Worm (Caenorhabditis elegans) whole organism, L4 larva: ENCODE measurements around the gene ccdc-47.

ENCODE experiments used
- F26F4.8 ChIP-seq: fragments of 200-800 bp; sonication (Bioruptor generic); conservative IDR thresholded peaks from 2 replicates; pipeline ENCODE4 v1.3.6; 2022; ENCODE audit warnings: missing genetic modification characterization, missing compliant biosample characterization
- F37D6.2 ChIP-seq: sonication (generic microtip); optimal IDR thresholded peaks from 2 replicates; lab custom pipeline; 2016; ENCODE audit warnings: mild to moderate bottlenecking, missing genetic modification characterization, missing compliant biosample characterization
- Y48G9A.11 ChIP-seq: fragments of 200-800 bp; sonication (Bioruptor generic); IDR thresholded peaks from 2 replicates; pipeline ENCODE4 v1.3.6; 2022; ENCODE audit warnings: missing genetic modification reagents, missing genetic modification characterization, missing compliant biosample characterization
- Y5F2A.4 ChIP-seq: fragments of 200-800 bp; sonication (Bioruptor generic); optimal IDR thresholded peaks from 2 replicates; lab custom pipeline; 2018; ENCODE audit warnings: mild to moderate bottlenecking, missing genetic modification characterization, missing compliant biosample characterization
- ZK337.2 ChIP-seq: fragments of 200-800 bp; sonication (Bioruptor generic); IDR thresholded peaks from 2 replicates; pipeline ENCODE4 v1.3.6; 2022; ENCODE audit warnings: missing genetic modification reagents, missing genetic modification characterization, missing compliant biosample characterization
- aha-1 ChIP-seq: fragments of 150-350 bp; peaks from one replicate; lab custom pipeline; 2014; ENCODE audit warnings: missing biosample characterization, missing genetic modification characterization
- aly-2 ChIP-seq: sonication (generic microtip); optimal IDR thresholded peaks from 2 replicates; lab custom pipeline; 2018; ENCODE audit warnings: missing biosample characterization, missing genetic modification characterization
- ceh-20 ChIP-seq: fragments of 200-800 bp; sonication (Bioruptor generic); IDR thresholded peaks from 2 replicates; pipeline ENCODE4 v1.3.6; 2022; ENCODE audit warnings: missing genetic modification reagents, missing genetic modification characterization, missing compliant biosample characterization
- ceh-28 ChIP-seq: fragments of 150-350 bp; optimal IDR thresholded peaks from 2 replicates; lab custom pipeline; 2014; ENCODE audit warnings: missing biosample characterization, missing genetic modification reagents, missing genetic modification characterization
- ceh-62 ChIP-seq: sonication (generic microtip); optimal IDR thresholded peaks from 2 replicates; lab custom pipeline; 2017; ENCODE audit warnings: missing biosample characterization, missing genetic modification characterization
- ces-1 ChIP-seq: fragments of 150-350 bp; sonication (generic microtip); optimal IDR thresholded peaks from 4 replicates; lab custom pipeline; 2014; ENCODE audit warnings: missing biosample characterization, missing genetic modification reagents, missing genetic modification characterization
- cey-2 ChIP-seq: sonication (generic microtip); optimal IDR thresholded peaks from 3 replicates; lab custom pipeline; 2017; ENCODE audit warnings: missing genetic modification characterization, mild to moderate bottlenecking, missing compliant biosample characterization, antibody characterized with exemption, borderline replicate concordance; ENCODE audit not compliant: insufficient read depth
- ctbp-1 ChIP-seq: fragments of 200-800 bp; sonication (Bioruptor generic); IDR thresholded peaks from 2 replicates; pipeline ENCODE4 v1.3.6; 2022; ENCODE audit warnings: missing genetic modification reagents, missing genetic modification characterization, missing compliant biosample characterization
- daf-12 ChIP-seq: fragments of 150-350 bp; optimal IDR thresholded peaks from 2 replicates; lab custom pipeline; 2014; ENCODE audit warnings: missing biosample characterization, missing genetic modification reagents, missing genetic modification characterization
- daf-8 ChIP-seq: fragments of 200-800 bp; sonication (Bioruptor generic); IDR thresholded peaks from 2 replicates; pipeline ENCODE4 v1.3.6; 2022; ENCODE audit warnings: missing genetic modification characterization, missing compliant biosample characterization
- dmd-6 ChIP-seq: fragments of 200-800 bp; sonication (Bioruptor generic); IDR thresholded peaks from 2 replicates; pipeline ENCODE4 v1.3.6; 2022; ENCODE audit warnings: missing genetic modification reagents, missing genetic modification characterization, missing compliant biosample characterization
- dmd-8 ChIP-seq: fragments of 200-800 bp; sonication (Bioruptor generic); IDR thresholded peaks from 2 replicates; pipeline ENCODE4 v1.3.6; 2022; ENCODE audit warnings: missing genetic modification characterization, missing compliant biosample characterization
- dpl-1 ChIP-seq: fragments of 150-350 bp; optimal IDR thresholded peaks from 2 replicates; lab custom pipeline; 2014; ENCODE audit warnings: missing biosample characterization, missing genetic modification reagents, missing genetic modification characterization
- egl-43 ChIP-seq: fragments of 200-800 bp; sonication (Bioruptor generic); IDR thresholded peaks from 2 replicates; pipeline ENCODE4 v1.3.6; 2022; ENCODE audit warnings: missing genetic modification reagents, missing genetic modification characterization, missing compliant biosample characterization
- fkh-10 ChIP-seq: fragments of 150-350 bp; optimal IDR thresholded peaks from 2 replicates; lab custom pipeline; 2014; ENCODE audit warnings: missing biosample characterization, missing genetic modification reagents, missing genetic modification characterization
- gei-8 ChIP-seq: fragments of 200-800 bp; sonication (Bioruptor generic); optimal IDR thresholded peaks from 2 replicates; lab custom pipeline; 2018; ENCODE audit warnings: mild to moderate bottlenecking, missing genetic modification characterization, missing compliant biosample characterization
- hif-1 ChIP-seq, 2 experiments: sonication (generic microtip); optimal IDR thresholded peaks; 2 replicates each; lab custom pipeline; 2016 to 2017; ENCODE audit warnings: missing compliant biosample characterization in 2 of 2, missing genetic modification characterization in 2 of 2, missing genetic modification reagents in 2 of 2, missing genotype in 2 of 2, mild to moderate bottlenecking in 1 of 2
- hlh-11 ChIP-seq: fragments of 200-800 bp; sonication (Bioruptor generic); optimal IDR thresholded peaks from 2 replicates; lab custom pipeline; 2018; ENCODE audit warnings: mild to moderate bottlenecking, missing genetic modification characterization, missing compliant biosample characterization
- hlh-30 ChIP-seq: sonication (generic microtip); optimal IDR thresholded peaks from 2 replicates; lab custom pipeline; 2017; ENCODE audit warnings: antibody characterized with exemption, mild to moderate bottlenecking, missing genetic modification characterization, missing compliant biosample characterization; ENCODE audit not compliant: insufficient read depth
- hmg-1.1 ChIP-seq: fragments of 200-800 bp; sonication (Bioruptor generic); IDR thresholded peaks from 2 replicates; pipeline ENCODE4 v1.3.6; 2022; ENCODE audit warnings: missing genetic modification reagents, missing genetic modification characterization, missing compliant biosample characterization
- jun-1 ChIP-seq: fragments of 150-350 bp; optimal IDR thresholded peaks from 2 replicates; lab custom pipeline; 2014; ENCODE audit warnings: missing biosample characterization, missing genetic modification reagents, missing genetic modification characterization
- lin-1 ChIP-seq: fragments of 200-800 bp; sonication (Bioruptor generic); IDR thresholded peaks from 2 replicates; pipeline ENCODE4 v1.3.6; 2022; ENCODE audit warnings: missing genetic modification reagents, missing genetic modification characterization, missing compliant biosample characterization
- lin-39 ChIP-seq: fragments of 150-350 bp; optimal IDR thresholded peaks from 2 replicates; lab custom pipeline; 2014; ENCODE audit warnings: missing biosample characterization, missing genetic modification reagents, missing genetic modification characterization
- lsy-2 ChIP-seq, 2 experiments: fragments of 150-350 bp in 1 of 2; sonication (generic microtip) in 1 of 2; optimal IDR thresholded peaks; 2 replicates each; lab custom pipeline; 2014 to 2017; ENCODE audit warnings: missing biosample characterization in 2 of 2, missing genetic modification characterization in 2 of 2
- madf-5 ChIP-seq, 2 experiments: fragments of 200-800 bp; sonication (Bioruptor generic); IDR thresholded peaks; 2 replicates each; pipeline ENCODE4 v1.3.6; 2022; ENCODE audit warnings: missing compliant biosample characterization in 2 of 2, missing genetic modification characterization in 2 of 2
- madf-9 ChIP-seq: fragments of 200-800 bp; sonication (Bioruptor generic); conservative IDR thresholded peaks from 2 replicates; pipeline ENCODE4 v1.3.6; 2022; ENCODE audit warnings: missing genetic modification reagents, missing genetic modification characterization, missing compliant biosample characterization
- mdl-1 ChIP-seq, 2 experiments: fragments of 150-350 bp in 1 of 2; sonication (generic microtip) in 1 of 2; optimal IDR thresholded peaks; 2 replicates each; lab custom pipeline; 2014 to 2017; ENCODE audit warnings: missing biosample characterization in 2 of 2, missing genetic modification characterization in 2 of 2
- mxl-3 ChIP-seq: fragments of 200-800 bp; sonication (Bioruptor generic); optimal IDR thresholded peaks from 2 replicates; lab custom pipeline; 2018; ENCODE audit warnings: mild to moderate bottlenecking, missing genetic modification characterization, missing compliant biosample characterization
- nhr-102 ChIP-seq: sonication (generic microtip); optimal IDR thresholded peaks from 2 replicates; lab custom pipeline; 2016; ENCODE audit warnings: mild to moderate bottlenecking, missing genetic modification characterization, moderate library complexity, missing compliant biosample characterization
- nhr-237 ChIP-seq: sonication (generic microtip); optimal IDR thresholded peaks from 2 replicates; lab custom pipeline; 2017; ENCODE audit warnings: missing biosample characterization, missing genetic modification characterization
- nhr-25 ChIP-seq: sonication (generic microtip); optimal IDR thresholded peaks from 2 replicates; lab custom pipeline; 2017; ENCODE audit warnings: missing genetic modification characterization, mild to moderate bottlenecking, missing compliant biosample characterization, antibody characterized with exemption, moderate library complexity, borderline replicate concordance; ENCODE audit not compliant: insufficient read depth
- nhr-41 ChIP-seq: fragments of 200-800 bp; sonication (Bioruptor generic); IDR thresholded peaks from 2 replicates; pipeline ENCODE4 v1.3.6; 2022; ENCODE audit warnings: missing genetic modification reagents, missing genetic modification characterization, missing compliant biosample characterization
- nhr-48 ChIP-seq: sonication (generic microtip); optimal IDR thresholded peaks from 2 replicates; lab custom pipeline; 2016; ENCODE audit warnings: mild to moderate bottlenecking, missing genetic modification characterization, missing compliant biosample characterization
- nhr-77 ChIP-seq: fragments of 150-350 bp; optimal IDR thresholded peaks from 2 replicates; lab custom pipeline; 2014; ENCODE audit warnings: missing biosample characterization, missing genetic modification characterization
- php-3 ChIP-seq: fragments of 200-800 bp; sonication (Bioruptor generic); IDR thresholded peaks from 2 replicates; pipeline ENCODE4 v1.3.6; 2022; ENCODE audit warnings: missing genetic modification reagents, missing genetic modification characterization, missing compliant biosample characterization
- pqm-1 ChIP-seq: sonication (generic microtip); optimal IDR thresholded peaks from 2 replicates; lab custom pipeline; 2017; ENCODE audit warnings: missing biosample characterization, missing genetic modification characterization
- rbr-2 ChIP-seq: sonication (generic microtip); optimal IDR thresholded peaks from 2 replicates; lab custom pipeline; 2016; ENCODE audit warnings: missing genotype, missing genetic modification characterization, missing compliant biosample characterization
- saeg-2 ChIP-seq: fragments of 200-800 bp; sonication (Bioruptor generic); IDR thresholded peaks from 2 replicates; pipeline ENCODE4 v1.3.6; 2022; ENCODE audit warnings: missing genetic modification reagents, missing genetic modification characterization, missing compliant biosample characterization
- spr-1 ChIP-seq: sonication (generic microtip); optimal IDR thresholded peaks from 2 replicates; lab custom pipeline; 2016; ENCODE audit warnings: mild to moderate bottlenecking, missing genetic modification characterization, missing compliant biosample characterization
- tag-97 ChIP-seq: fragments of 200-800 bp; sonication (Bioruptor generic); IDR thresholded peaks from 2 replicates; pipeline ENCODE4 v1.3.6; 2022; ENCODE audit warnings: missing genetic modification characterization, missing compliant biosample characterization
- tra-1 ChIP-seq: fragments of 200-800 bp; sonication (Bioruptor generic); IDR thresholded peaks from 2 replicates; pipeline ENCODE4 v1.3.6; 2022; ENCODE audit warnings: missing genetic modification reagents, missing genetic modification characterization, missing compliant biosample characterization
- vab-7 ChIP-seq: fragments of 200-800 bp; sonication (Bioruptor generic); IDR thresholded peaks from 2 replicates; pipeline ENCODE4 v1.3.6; 2022; ENCODE audit warnings: missing genetic modification reagents, missing genetic modification characterization, missing compliant biosample characterization
- zag-1 ChIP-seq: fragments of 150-350 bp; optimal IDR thresholded peaks from 2 replicates; lab custom pipeline; 2014; ENCODE audit warnings: missing biosample characterization, missing genetic modification characterization
- zip-2 ChIP-seq: fragments of 150-350 bp; optimal IDR thresholded peaks from 2 replicates; lab custom pipeline; 2014; ENCODE audit warnings: missing biosample characterization, missing genetic modification characterization
- ztf-7 ChIP-seq: fragments of 150-350 bp; optimal IDR thresholded peaks from 2 replicates; lab custom pipeline; 2014; ENCODE audit warnings: missing biosample characterization, missing genetic modification characterization

The ccdc-47 gene

ce11 chrIII:3869292-3869781 is 47.4 kb upstream of the ccdc-47 start (continued):
- TF ChIP-seq ces-1 (peak; percentile 41), dmd-6 (GFP tag; lab: Robert Waterston, UW) (no peak; the same call in 1 of the 2 replicates), Y48G9A.11 (GFP tag; lab: Robert Waterston, UW) (peak; percentile 73), madf-9 (GFP tag; lab: Robert Waterston, UW) (peak; percentile 35; the same call in 1 of the 2 replicates), mxl-3 (GFP tag; lab: Kevin White, UChicago) (no peak), ceh-20 (no peak), zip-2 (tag; lab: Kevin White, UChicago) (no peak), cey-2 (tag; lab: Kevin White, UChicago) (no peak), rbr-2 (tag; lab: Kevin White, UChicago) (no peak), nhr-25 (tag; lab: Kevin White, UChicago) (no peak), gei-8 (GFP tag; lab: Kevin White, UChicago) (no peak), madf-5 (GFP tag; IDR thresholded peaks at IDR 0.05; lab: Robert Waterston, UW) (peak in 1 of 2 experiments; percentile 82; a peak in 1 of 4 replicates), aha-1 (tag; lab: Kevin White, UChicago) (peak; percentile 93), Y5F2A.4 (GFP tag; lab: Kevin White, UChicago) (peak; percentile 57), fkh-10 (no peak), saeg-2 (GFP tag; lab: Robert Waterston, UW) (no peak), jun-1 (tag; lab: Kevin White, UChicago) (no peak), ZK337.2 (no peak), ztf-7 (tag; lab: Kevin White, UChicago) (no peak), nhr-41 (GFP tag; lab: Robert Waterston, UW) (0 out of 2 replicates have a peak, but pooled peaks have one; percentile 47), ctbp-1 (GFP tag; lab: Robert Waterston, UW) (peak; percentile 37; the same call in 1 of the 2 replicates), ceh-28 (tag; lab: Kevin White, UChicago) (no peak), nhr-48 (tag; lab: Kevin White, UChicago) (peak; percentile 16), pqm-1 (tag; lab: Kevin White, UChicago) (no peak), spr-1 (tag; lab: Kevin White, UChicago) (no peak), ceh-62 (no peak), tra-1 (GFP tag; lab: Robert Waterston, UW) (no peak; the same call in 1 of the 2 replicates), lsy-2 (tag; optimal IDR thresholded peaks at IDR 0.05; lab: Kevin White, UChicago) (peak; percentile 53 to 54), nhr-77 (tag; lab: Kevin White, UChicago) (peak; percentile 32), dpl-1 (GFP tag; lab: Kevin White, UChicago) (no peak), hif-1 (tag; optimal IDR thresholded peaks at IDR 0.05; lab: Kevin White, UChicago) (no peak), lin-1 (peak; percentile 17), hlh-30 (tag; lab: Kevin White, UChicago) (no peak), lin-39 (tag; lab: Kevin White, UChicago) (no peak), dmd-8 (GFP tag; lab: Robert Waterston, UW) (peak; percentile 4; the same call in 1 of the 2 replicates), vab-7 (GFP tag; lab: Robert Waterston, UW) (no peak), tag-97 (GFP tag; lab: Robert Waterston, UW) (no peak), nhr-237 (tag; lab: Kevin White, UChicago) (no peak), php-3 (GFP tag; lab: Robert Waterston, UW) (0 out of 2 replicates have a peak, but pooled peaks have one; percentile 20), zag-1 (tag; lab: Kevin White, UChicago) (no peak), hlh-11 (tag; lab: Kevin White, UChicago) (no peak), aly-2 (tag; lab: Kevin White, UChicago) (peak; percentile 86), F26F4.8 (no peak), daf-8 (GFP tag; lab: Robert Waterston, UW) (no peak), hmg-1.1 (GFP tag; lab: Robert Waterston, UW) (peak; percentile 13; the same call in 1 of the 2 replicates), F37D6.2 (tag; lab: Kevin White, UChicago) (no peak), egl-43 (GFP tag; lab: Robert Waterston, UW) (peak; percentile 3; the same call in 1 of the 2 replicates), mdl-1 (tag; optimal IDR thresholded peaks at IDR 0.05; lab: Kevin White, UChicago) (peak in 1 of 2 experiments; percentile 1), daf-12 (tag; lab: Kevin White, UChicago) (no peak), nhr-102 (peak; percentile 56)
